Worm (Caenorhabditis elegans) whole organism, L2 larva: Measurements from ENCODE around the gene F19C7.2.

Experiments used
- R02D3.7 ChIP-seq: fragments of 150-350 bp; optimal IDR thresholded peaks from 2 replicates; lab custom pipeline; 2014; ENCODE audit warnings: missing biosample characterization, missing genetic modification characterization
- ceh-16 ChIP-seq: fragments of 150-350 bp; optimal IDR thresholded peaks from 2 replicates; lab custom pipeline; 2014; ENCODE audit warnings: missing biosample characterization, missing genetic modification characterization
- mab-5 ChIP-seq: fragments of 150-350 bp; optimal IDR thresholded peaks from 2 replicates; lab custom pipeline; 2014; ENCODE audit warnings: missing biosample characterization, missing genetic modification characterization
- nhr-11 ChIP-seq: fragments of 150-350 bp; optimal IDR thresholded peaks from 2 replicates; lab custom pipeline; 2014; ENCODE audit warnings: missing biosample characterization, missing genetic modification characterization
- nhr-237 ChIP-seq: fragments of 150-350 bp; optimal IDR thresholded peaks from 2 replicates; lab custom pipeline; 2014; ENCODE audit warnings: missing biosample characterization, missing genetic modification characterization
- sma-3 ChIP-seq: sonication (generic microtip); optimal IDR thresholded peaks from 2 replicates; lab custom pipeline; 2016; ENCODE audit warnings: missing genetic modification reagents, missing genetic modification characterization, missing compliant biosample characterization
- unc-55 ChIP-seq: fragments of 150-350 bp; sonication (generic microtip); optimal IDR thresholded peaks from 3 replicates; lab custom pipeline; 2014; ENCODE audit warnings: missing biosample characterization, missing genetic modification reagents, missing genetic modification characterization
- unc-62 ChIP-seq: fragments of 150-350 bp; optimal IDR thresholded peaks from 2 replicates; lab custom pipeline; 2014; ENCODE audit warnings: missing biosample characterization, missing genetic modification reagents, missing genetic modification characterization

DNA sequence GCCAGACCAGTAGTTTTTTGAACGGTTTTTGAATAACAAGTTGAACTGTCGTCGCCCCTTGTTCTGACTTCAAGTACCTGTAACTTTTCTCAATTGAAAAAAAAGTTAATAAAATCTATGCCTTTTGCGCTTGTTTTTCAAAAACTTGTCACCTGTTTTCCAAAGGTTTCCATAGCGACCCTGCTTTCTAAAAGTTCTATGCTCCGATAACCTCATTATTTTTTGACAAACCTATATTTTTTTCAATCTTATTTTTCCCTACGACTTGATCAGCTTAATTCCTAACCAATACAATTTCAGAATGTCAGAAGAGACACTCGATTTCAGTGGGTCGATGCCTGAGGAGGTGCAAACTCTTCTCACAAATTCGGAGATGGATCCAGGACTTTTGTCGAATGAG, 47.6 kb downstream of the F19C7.2 start, which contains the start of gene F29B9.8:
- TF ChIP-seq ceh-16 (tag; lab: Kevin White, UChicago) (no peak), nhr-237 (no peak), nhr-11 (tag; lab: Kevin White, UChicago) (no peak), R02D3.7 (tag; lab: Kevin White, UChicago) (no peak), unc-55 (GFP tag; lab: Kevin White, UChicago) (no peak), unc-62 (GFP tag; lab: Kevin White, UChicago) (no peak), sma-3 (GFP tag; lab: Kevin White, UChicago) (no peak), mab-5 (tag; lab: Kevin White, UChicago) (no peak)
